Fruit fly (Drosophila melanogaster) whole organism, embryonic: Measurements from ENCODE around the gene CG13403.

Experiments used
- Atf6 ChIP-seq: fragments of 200-800 bp; sonication (Bioruptor generic); IDR thresholded peaks from 2 replicates; pipeline ENCODE4 v1.3.6; 2022; ENCODE audit warnings: missing biosample characterization, missing genetic modification characterization
- Blimp-1 ChIP-seq: fragments of 200-800 bp; sonication (Bioruptor generic); optimal IDR thresholded peaks from 3 replicates; lab custom pipeline; 2018; ENCODE audit warnings: missing biosample characterization, missing genetic modification characterization, mild to moderate bottlenecking, moderate library complexity, missing genetic modification reagents
- CG10321 ChIP-seq: fragments of 200-800 bp; sonication (Bioruptor generic); IDR thresholded peaks from 2 replicates; pipeline ENCODE4 v1.3.6; 2022; ENCODE audit warnings: missing biosample characterization, missing genetic modification characterization
- CG10366 ChIP-seq: fragments of 200-800 bp; sonication (Bioruptor generic); IDR thresholded peaks from 2 replicates; pipeline ENCODE4 v1.3.6; 2022; ENCODE audit warnings: missing biosample characterization, missing genetic modification characterization
- CG10979 ChIP-seq: fragments of 200-800 bp; sonication (Bioruptor generic); optimal IDR thresholded peaks from 2 replicates; lab custom pipeline; 2018; ENCODE audit warnings: missing biosample characterization, mild to moderate bottlenecking, missing genetic modification characterization, moderate library complexity
- CG11085 ChIP-seq: fragments of 200-800 bp; sonication (Bioruptor generic); IDR thresholded peaks from 2 replicates; pipeline ENCODE4 v1.3.6; 2022; ENCODE audit warnings: missing biosample characterization, missing genetic modification characterization
- CG11560 ChIP-seq: fragments of 200-800 bp; sonication (Bioruptor generic); IDR thresholded peaks from 3 replicates; pipeline ENCODE4 v1.3.6; 2022; ENCODE audit warnings: missing biosample characterization, missing genetic modification characterization
- CG12071 ChIP-seq: fragments of 200-800 bp; sonication (Bioruptor generic); optimal IDR thresholded peaks from 3 replicates; lab custom pipeline; 2018; ENCODE audit warnings: missing biosample characterization, mild to moderate bottlenecking, missing genetic modification characterization
- CG12299 ChIP-seq: fragments of 200-800 bp; sonication (Bioruptor generic); optimal IDR thresholded peaks from 2 replicates; lab custom pipeline; 2018; ENCODE audit warnings: missing biosample characterization, mild to moderate bottlenecking, missing genetic modification characterization
- CG1233 ChIP-seq: fragments of 200-800 bp; sonication (Bioruptor generic); optimal IDR thresholded peaks from 4 replicates; lab custom pipeline; 2018; ENCODE audit warnings: missing biosample characterization, mild to moderate bottlenecking, missing genetic modification characterization
- CG13287 ChIP-seq: fragments of 200-800 bp; sonication (Bioruptor generic); IDR thresholded peaks from 2 replicates; pipeline ENCODE4 v1.3.6; 2022; ENCODE audit warnings: missing biosample characterization, missing genetic modification characterization; ENCODE audit not compliant: partially characterized antibody
- CG14441 ChIP-seq: fragments of 200-800 bp; sonication (Bioruptor generic); IDR thresholded peaks from 2 replicates; pipeline ENCODE4 v1.3.6; 2022; ENCODE audit warnings: missing biosample characterization, missing genetic modification characterization
- CG2678 ChIP-seq: fragments of 200-800 bp; sonication (Bioruptor generic); optimal IDR thresholded peaks from 3 replicates; lab custom pipeline; 2019; ENCODE audit warnings: missing biosample characterization, mild to moderate bottlenecking, missing genetic modification characterization, moderate library complexity
- CG2889 ChIP-seq: fragments of 200-800 bp; sonication (Bioruptor generic); IDR thresholded peaks from 3 replicates; pipeline ENCODE4 v1.3.6; 2022; ENCODE audit warnings: missing biosample characterization, missing genetic modification characterization
- CG30020 ChIP-seq: fragments of 200-800 bp; optimal IDR thresholded peaks from 2 replicates; lab custom pipeline; 2019; ENCODE audit warnings: missing biosample characterization, mild to moderate bottlenecking, missing genetic modification characterization, moderate library complexity
- CG32532 ChIP-seq: fragments of 200-800 bp; sonication (Bioruptor generic); IDR thresholded peaks from 2 replicates; pipeline ENCODE4 v1.3.6; 2022; ENCODE audit warnings: missing biosample characterization, missing genetic modification characterization
- CG34224 ChIP-seq: fragments of 200-800 bp; sonication (Bioruptor generic); IDR thresholded peaks from 3 replicates; pipeline ENCODE4 v1.3.6; 2022; ENCODE audit warnings: missing biosample characterization, missing genetic modification characterization; ENCODE audit not compliant: partially characterized antibody
- CG3847 ChIP-seq: fragments of 200-800 bp; sonication (Bioruptor generic); IDR thresholded peaks from 2 replicates; pipeline ENCODE4 v1.3.6; 2022; ENCODE audit warnings: missing biosample characterization, missing genetic modification characterization
- CG4328 ChIP-seq: fragments of 200-800 bp; sonication (Bioruptor generic); optimal IDR thresholded peaks from 3 replicates; lab custom pipeline; 2017; ENCODE audit warnings: missing biosample characterization, missing genetic modification reagents, missing genetic modification characterization
- CG4707 ChIP-seq: fragments of 200-800 bp; sonication (Bioruptor generic); optimal IDR thresholded peaks from 2 replicates; lab custom pipeline; 2018; ENCODE audit warnings: missing biosample characterization, mild to moderate bottlenecking, missing genetic modification characterization, moderate library complexity
- CG4854 ChIP-seq: fragments of 200-800 bp; sonication (Bioruptor generic); optimal IDR thresholded peaks from 2 replicates; lab custom pipeline; 2016; ENCODE audit warnings: missing biosample characterization, missing genetic modification characterization, inconsistent platforms
- CG6254 ChIP-seq: fragments of 200-800 bp; sonication (Bioruptor generic); optimal IDR thresholded peaks from 3 replicates; lab custom pipeline; 2017; ENCODE audit warnings: mild to moderate bottlenecking, missing biosample characterization, missing genetic modification reagents, missing genetic modification characterization
- CG6854 ChIP-seq: fragments of 200-800 bp; sonication (Bioruptor generic); optimal IDR thresholded peaks from 3 replicates; lab custom pipeline; 2017; ENCODE audit warnings: missing biosample characterization, mild to moderate bottlenecking, missing genetic modification characterization
- CG7372 ChIP-seq: fragments of 200-800 bp; sonication (Bioruptor generic); IDR thresholded peaks from 2 replicates; pipeline ENCODE4 v1.3.6; 2022; ENCODE audit warnings: missing biosample characterization, missing genetic modification characterization
- CG8944 ChIP-seq: fragments of 200-800 bp; sonication (Bioruptor generic); optimal IDR thresholded peaks from 3 replicates; lab custom pipeline; 2016; ENCODE audit warnings: missing biosample characterization, missing genetic modification characterization
- CG9609 ChIP-seq: fragments of 200-800 bp; sonication (Bioruptor generic); optimal IDR thresholded peaks from 3 replicates; lab custom pipeline; 2016; ENCODE audit warnings: missing biosample characterization, missing genetic modification characterization
- Dip2 ChIP-seq: fragments of 200-800 bp; sonication (Bioruptor generic); IDR thresholded peaks from 2 replicates; pipeline ENCODE4 v1.3.6; 2022; ENCODE audit warnings: missing biosample characterization, missing genetic modification characterization
- Dp ChIP-seq: fragments of 200-800 bp; sonication (Bioruptor generic); optimal IDR thresholded peaks from 2 replicates; lab custom pipeline; 2018; ENCODE audit warnings: missing biosample characterization, mild to moderate bottlenecking, missing genetic modification characterization, moderate library complexity
- H15 ChIP-seq: fragments of 200-800 bp; sonication (Bioruptor generic); IDR thresholded peaks from 3 replicates; pipeline ENCODE4 v1.3.6; 2022; ENCODE audit warnings: missing biosample characterization, missing genetic modification characterization
- HLH3B ChIP-seq: fragments of 200-800 bp; sonication (Bioruptor generic); IDR thresholded peaks from 2 replicates; pipeline ENCODE4 v1.3.6; 2022; ENCODE audit warnings: missing biosample characterization, missing genetic modification characterization
- HmgD ChIP-seq: fragments of 200-800 bp; sonication (Bioruptor generic); optimal IDR thresholded peaks from 3 replicates; lab custom pipeline; 2016; ENCODE audit warnings: missing biosample characterization, missing genetic modification characterization
- NFAT ChIP-seq: fragments of 200-800 bp; sonication (Bioruptor generic); IDR thresholded peaks from 2 replicates; pipeline ENCODE4 v1.3.6; 2022; ENCODE audit warnings: missing biosample characterization, missing genetic modification characterization
- Nf-YB ChIP-seq: fragments of 200-800 bp; sonication (Bioruptor generic); optimal IDR thresholded peaks from 3 replicates; lab custom pipeline; 2019; ENCODE audit warnings: missing biosample characterization, mild to moderate bottlenecking, missing genetic modification characterization, moderate library complexity
- Ravus ChIP-seq: fragments of 200-800 bp; sonication (Bioruptor generic); IDR thresholded peaks from 2 replicates; pipeline ENCODE4 v1.3.6; 2022; ENCODE audit warnings: missing biosample characterization, missing genetic modification characterization
- Sox100B ChIP-seq: fragments of 200-800 bp; sonication (Bioruptor generic); optimal IDR thresholded peaks from 3 replicates; lab custom pipeline; 2018; ENCODE audit warnings: missing biosample characterization, mild to moderate bottlenecking, missing genetic modification characterization
- Sry-δ ChIP-seq: fragments of 200-800 bp; sonication (Bioruptor generic); optimal IDR thresholded peaks from 2 replicates; lab custom pipeline; 2016; ENCODE audit warnings: missing biosample characterization, missing genetic modification characterization
- ac ChIP-seq: fragments of 200-800 bp; sonication (Bioruptor generic); optimal IDR thresholded peaks from 3 replicates; lab custom pipeline; 2017; ENCODE audit warnings: missing biosample characterization, mild to moderate bottlenecking, missing genetic modification characterization
- al ChIP-seq: fragments of 200-800 bp; sonication (Bioruptor generic); IDR thresholded peaks from 2 replicates; pipeline ENCODE4 v1.3.6; 2022; ENCODE audit warnings: missing biosample characterization, missing genetic modification characterization
- bowl ChIP-seq: fragments of 200-800 bp; sonication (Bioruptor generic); IDR thresholded peaks from 2 replicates; pipeline ENCODE4 v1.3.6; 2022; ENCODE audit warnings: missing biosample characterization, missing genetic modification characterization
- chn ChIP-seq: fragments of 200-800 bp; sonication (Bioruptor generic); optimal IDR thresholded peaks from 2 replicates; lab custom pipeline; 2016; ENCODE audit warnings: missing biosample characterization, missing genetic modification characterization
- ci ChIP-seq: fragments of 200-800 bp; sonication (Bioruptor generic); IDR thresholded peaks from 3 replicates; pipeline ENCODE4 v1.3.6; 2022; ENCODE audit warnings: missing biosample characterization, missing genetic modification characterization
- da ChIP-seq: fragments of 200-800 bp; sonication (Bioruptor generic); optimal IDR thresholded peaks from 2 replicates; lab custom pipeline; 2016; ENCODE audit warnings: missing biosample characterization, missing genetic modification characterization
- dan ChIP-seq: fragments of 200-800 bp; sonication (Bioruptor generic); IDR thresholded peaks from 2 replicates; pipeline ENCODE4 v1.3.6; 2022; ENCODE audit warnings: missing biosample characterization, missing genetic modification characterization
- gro ChIP-seq: fragments of 200-800 bp; sonication (Bioruptor generic); optimal IDR thresholded peaks from 2 replicates; lab custom pipeline; 2016; ENCODE audit warnings: missing biosample characterization, missing genetic modification characterization
- h ChIP-seq: fragments of >200 bp; optimal IDR thresholded peaks from 2 replicates; lab custom pipeline; 2017
- jigr1 ChIP-seq: fragments of 200-800 bp; sonication (Bioruptor generic); IDR thresholded peaks from 3 replicates; pipeline ENCODE4 v1.3.6; 2022; ENCODE audit warnings: missing biosample characterization, missing genetic modification characterization
- klu ChIP-seq: fragments of 200-800 bp; sonication (Bioruptor generic); IDR thresholded peaks from 2 replicates; pipeline ENCODE4 v1.3.6; 2022; ENCODE audit warnings: missing biosample characterization, missing genetic modification characterization
- org-1 ChIP-seq: fragments of 200-800 bp; sonication (Bioruptor generic); optimal IDR thresholded peaks from 2 replicates; lab custom pipeline; 2017; ENCODE audit warnings: missing biosample characterization, missing genetic modification characterization
- run ChIP-seq: fragments of 200-800 bp; sonication (Bioruptor generic); optimal IDR thresholded peaks from 3 replicates; lab custom pipeline; 2018; ENCODE audit warnings: missing biosample characterization, mild to moderate bottlenecking, missing genetic modification characterization
- sqz ChIP-seq: fragments of 200-800 bp; sonication (Bioruptor generic); optimal IDR thresholded peaks from 3 replicates; lab custom pipeline; 2018; ENCODE audit warnings: missing biosample characterization, mild to moderate bottlenecking, missing genetic modification characterization
- stwl ChIP-seq: fragments of 200-800 bp; sonication (Bioruptor generic); optimal IDR thresholded peaks from 3 replicates; lab custom pipeline; 2018; ENCODE audit warnings: missing biosample characterization, mild to moderate bottlenecking, missing genetic modification characterization, moderate library complexity
- wor ChIP-seq: fragments of 200-800 bp; sonication (Bioruptor generic); IDR thresholded peaks from 2 replicates; pipeline ENCODE4 v1.3.6; 2022; ENCODE audit warnings: missing biosample characterization, missing genetic modification characterization

CG13403 gene

DNA sequence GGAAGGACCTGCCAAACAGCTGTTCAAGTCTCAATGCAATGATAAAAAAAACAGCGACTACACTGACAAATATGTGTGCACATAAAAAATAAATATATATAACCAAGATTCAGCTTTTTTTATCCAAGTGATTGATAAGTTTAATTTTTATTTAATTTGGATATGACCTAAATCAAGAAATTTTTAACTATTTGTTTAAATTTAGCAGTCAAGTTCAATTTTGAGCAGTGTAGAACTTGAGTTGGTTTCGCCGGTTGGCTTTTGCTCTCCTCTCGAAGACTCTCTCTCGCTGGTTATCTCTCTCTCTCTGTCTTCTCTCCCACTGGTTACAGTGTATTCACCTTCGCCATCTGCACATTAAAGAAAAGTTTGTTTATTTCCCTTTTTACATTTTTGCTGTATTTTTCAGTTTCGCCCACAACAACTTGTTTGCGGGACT lies 26.2 kb upstream of the CG13403 start (continued):
- peak; percentile 85 for TF ChIP-seq CG3847 (GFP tag; lab: Robert Waterston, UW)
- peak; percentile 44 for TF ChIP-seq CG4707 (GFP tag; lab: Kevin White, UChicago)
- TF ChIP-seq CG4854 (GFP tag; lab: Kevin White, UChicago): peak; percentile 57
- peak; percentile 88 for TF ChIP-seq Blimp-1 (GFP tag; lab: Kevin White, UChicago)
- no peak for TF ChIP-seq HmgD (GFP tag; lab: Kevin White, UChicago)
- TF ChIP-seq CG10979 (tag; lab: Kevin White, UChicago): peak; percentile 92
- TF ChIP-seq gro: no peak
- TF ChIP-seq Dip2 (GFP tag; lab: Robert Waterston, UW): no peak
- TF ChIP-seq CG32532 (GFP tag; lab: Robert Waterston, UW): peak; percentile 91
- peak; percentile 80 for TF ChIP-seq CG2889 (GFP tag; lab: Robert Waterston, UW)
- peak; percentile 92 for TF ChIP-seq CG2678 (tag; lab: Kevin White, UChicago)
- peak; percentile 58 for TF ChIP-seq CG8944 (GFP tag; lab: Kevin White, UChicago)
- TF ChIP-seq Atf6 (GFP tag; lab: Robert Waterston, UW): peak; percentile 89
- TF ChIP-seq CG1233 (GFP tag; lab: Kevin White, UChicago): peak; percentile 83
- TF ChIP-seq NFAT (GFP tag; lab: Robert Waterston, UW): peak; percentile 55; the same call in 1 of the 2 replicates
- peak; percentile 73 for TF ChIP-seq CG7372 (GFP tag; lab: Robert Waterston, UW)
- no peak for TF ChIP-seq CG34224 (GFP tag; lab: Robert Waterston, UW)
- peak; percentile 59 for TF ChIP-seq CG4328
- TF ChIP-seq CG12071 (GFP tag; lab: Kevin White, UChicago): peak; percentile 62
- TF ChIP-seq chn (GFP tag; lab: Kevin White, UChicago): peak; percentile 55
- TF ChIP-seq Ravus (GFP tag; lab: Robert Waterston, UW): peak; percentile 64
- peak; percentile 82 for TF ChIP-seq CG10366
- TF ChIP-seq stwl: peak; percentile 6
- TF ChIP-seq CG11085 (GFP tag; lab: Robert Waterston, UW): peak; percentile 81
- 0 out of 2 replicates have a peak, but pooled peaks have one; percentile 42 for TF ChIP-seq dan
- TF ChIP-seq ci: peak; percentile 88
- peak; percentile 75 for TF ChIP-seq CG12299 (tag; lab: Kevin White, UChicago)
- 0 out of 3 replicates have a peak, but pooled peaks have one; percentile 44 for TF ChIP-seq jigr1
- peak; percentile 74 for TF ChIP-seq wor (GFP tag; lab: Robert Waterston, UW)
- peak; percentile 60; the same call in 2 of the 3 replicates for TF ChIP-seq CG11560 (tag; lab: Robert Waterston, UW)
- peak; percentile 84 for TF ChIP-seq al (GFP tag; lab: Robert Waterston, UW)
- TF ChIP-seq CG10321 (GFP tag; lab: Robert Waterston, UW): peak; percentile 58
- peak; percentile 70 for TF ChIP-seq CG9609
- TF ChIP-seq da (GFP tag; lab: Kevin White, UChicago): peak; percentile 53
- TF ChIP-seq Dp (GFP tag; lab: Kevin White, UChicago): no peak
- TF ChIP-seq sqz: peak; percentile 91
- peak; percentile 82 for TF ChIP-seq run (tag; lab: Kevin White, UChicago)
- no peak for TF ChIP-seq CG13287 (GFP tag; lab: Robert Waterston, UW)
- peak; percentile 77 for TF ChIP-seq H15 (GFP tag; lab: Robert Waterston, UW)
- peak; percentile 89 for TF ChIP-seq Sox100B (GFP tag; lab: Kevin White, UChicago)
- peak; percentile 84 for TF ChIP-seq org-1 (GFP tag; lab: Kevin White, UChicago)
- peak; percentile 26 for TF ChIP-seq Sry-δ (GFP tag; lab: Kevin White, UChicago)
- TF ChIP-seq ac: peak; percentile 51
- TF ChIP-seq CG30020: peak; percentile 51
- no peak for TF ChIP-seq h (lab: Kevin White, UChicago)
- TF ChIP-seq CG14441 (GFP tag; lab: Robert Waterston, UW): peak; percentile 83
- peak; percentile 82 for TF ChIP-seq CG6254 (GFP tag; lab: Kevin White, UChicago)
- TF ChIP-seq klu (GFP tag; lab: Robert Waterston, UW): peak; percentile 66; the same call in 1 of the 2 replicates
- peak; percentile 80 for TF ChIP-seq CG6854 (GFP tag; lab: Kevin White, UChicago)
- peak; percentile 72 for TF ChIP-seq Nf-YB (GFP tag; lab: Kevin White, UChicago)
- TF ChIP-seq bowl (GFP tag; lab: Robert Waterston, UW): peak; percentile 61; the same call in 1 of the 2 replicates
- TF ChIP-seq HLH3B (GFP tag; lab: Robert Waterston, UW): peak; percentile 90
